Worm (Caenorhabditis elegans): ENCODE results near the gene gmeb-3.

Gene gmeb-3

DNA sequence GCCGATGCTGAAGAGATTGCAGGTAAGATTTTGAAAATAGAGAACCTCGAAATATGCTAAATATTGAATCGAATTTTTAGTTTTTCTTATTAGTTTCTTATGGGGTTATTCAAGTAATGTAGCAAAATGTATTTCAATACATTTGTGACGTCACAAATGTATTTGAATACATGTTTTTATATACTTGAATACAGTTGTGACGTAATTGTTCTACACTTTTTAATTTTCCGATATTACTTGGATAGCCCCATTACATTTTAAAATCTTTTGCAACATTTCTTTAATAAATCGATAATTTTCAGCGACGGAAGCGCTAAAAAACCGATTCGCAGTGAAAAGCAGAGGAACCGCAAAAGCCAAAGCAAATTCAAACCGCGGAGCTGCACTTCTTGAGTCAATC is 30.0 kb upstream of the gmeb-3 start:
- no peak for TF ChIP-seq ces-1 (GFP tag; optimal IDR thresholded peaks at IDR 0.05)
- peak; percentile 90 for TF ChIP-seq zip-8 (tag; optimal IDR thresholded peaks at IDR 0.05)

DNA sequence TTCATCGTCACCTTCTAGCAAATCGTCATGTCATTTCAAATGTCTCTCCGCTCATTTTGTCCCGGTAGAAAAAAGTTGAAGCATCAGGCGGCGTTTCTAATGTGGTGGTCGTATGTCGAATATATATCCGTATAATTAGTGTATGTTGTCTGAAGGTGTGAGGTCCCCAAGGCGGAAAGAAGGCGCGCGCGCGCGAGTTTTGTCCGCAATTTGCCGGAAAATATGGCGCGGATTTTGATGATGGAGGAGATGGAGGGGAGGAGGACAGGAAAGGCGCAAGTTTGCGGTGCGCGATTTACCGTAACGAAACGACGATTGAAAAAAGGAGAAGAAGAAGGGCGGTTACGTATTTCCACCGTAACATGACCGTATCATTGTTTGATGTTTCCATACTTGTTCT is 26.2 kb upstream of the gmeb-3 start:
- TF ChIP-seq nhr-237 (tag; optimal IDR thresholded peaks at IDR 0.05) (no peak), unc-62 (GFP tag; optimal IDR thresholded peaks at IDR 0.05) (no peak), unc-39 (tag; optimal IDR thresholded peaks at IDR 0.05) (no peak), M03D4.4 (tag; optimal IDR thresholded peaks at IDR 0.05) (no peak)

- TF ChIP-seq nhr-12 (tag; optimal IDR thresholded peaks at IDR 0.05) (no peak), tbx-8 (GFP tag; optimal IDR thresholded peaks at IDR 0.05) (no peak), ztf-11 (tag; optimal IDR thresholded peaks at IDR 0.05) (no peak), mep-1 (tag; optimal IDR thresholded peaks at IDR 0.05) (no peak), unc-62 (GFP tag; optimal IDR thresholded peaks at IDR 0.05) (no peak), ceh-83 (GFP tag; optimal IDR thresholded peaks at IDR 0.05) (no peak), bed-3 (GFP tag; optimal IDR thresholded peaks at IDR 0.05) (no peak), sem-2 (GFP tag; optimal IDR thresholded peaks at IDR 0.05) (no peak)
Measured at ce11 chrIII:3743367-3743766, 24.9 kb upstream of the gmeb-3 start.

DNA sequence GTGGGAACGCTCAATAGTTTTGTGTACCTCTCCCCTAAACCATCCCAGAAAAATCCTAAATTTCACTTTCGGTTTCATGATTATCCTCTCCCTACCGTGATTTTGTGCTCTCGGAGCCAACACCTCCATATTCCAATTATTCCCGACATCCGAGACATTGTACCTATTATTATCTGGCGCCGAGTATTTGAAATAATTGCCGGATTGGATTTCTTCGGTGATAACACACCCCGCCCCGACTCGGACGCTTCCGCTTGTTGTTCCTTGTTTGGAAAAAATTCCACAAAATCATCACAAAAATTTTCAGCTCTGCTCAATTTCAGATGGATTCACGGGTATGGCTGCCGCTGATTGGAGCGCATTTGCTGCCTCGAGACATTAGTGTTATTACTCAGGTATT is 23.2 kb upstream of the gmeb-3 start, which contains the start of gene lin-48:
lin-48 (plus strand) TSS at position 301 of the 400 bp plus-strand sequence.
- TF ChIP-seq snpc-4 (tag; optimal IDR thresholded peaks at IDR 0.05), result no peak
- TF ChIP-seq tbx-8 (GFP tag; optimal IDR thresholded peaks at IDR 0.05), result no peak
- no peak for TF ChIP-seq ces-1 (GFP tag; optimal IDR thresholded peaks at IDR 0.05)
- no peak for TF ChIP-seq hlh-1 (tag; optimal IDR thresholded peaks at IDR 0.05)
- TF ChIP-seq unc-120 (tag; optimal IDR thresholded peaks at IDR 0.05; ENCODE audit: poor library complexity, severe bottlenecking), result no peak
- no peak for TF ChIP-seq nhr-76 (tag; optimal IDR thresholded peaks at IDR 0.05)
- TF ChIP-seq lin-13 (tag; optimal IDR thresholded peaks at IDR 0.05), result no peak
- no peak for TF ChIP-seq nhr-237 (tag; optimal IDR thresholded peaks at IDR 0.05)
- no peak for TF ChIP-seq sem-2 (GFP tag; optimal IDR thresholded peaks at IDR 0.05)
- TF ChIP-seq zip-8 (tag; optimal IDR thresholded peaks at IDR 0.05), result no peak
- no peak for TF ChIP-seq ztf-11 (tag; optimal IDR thresholded peaks at IDR 0.05)
- TF ChIP-seq ceh-39 (tag; optimal IDR thresholded peaks at IDR 0.05), result no peak
- no peak for TF ChIP-seq pha-4 (tag; optimal IDR thresholded peaks at IDR 0.05)
- TF ChIP-seq ham-2 (GFP tag; optimal IDR thresholded peaks at IDR 0.05), result no peak
- TF ChIP-seq nhr-28 (tag; optimal IDR thresholded peaks at IDR 0.05), result no peak

ce11 chrIII:3759312-3759711 is 9.0 kb upstream of the gmeb-3 start, which contains the start of gene arcp-1:
TSS of gene arcp-1 (minus strand) at chrIII:3759412.
- TF ChIP-seq nhr-76 (tag; optimal IDR thresholded peaks at IDR 0.05), result no peak

ce11 chrIII:3764043-3764442 is 4.3 kb upstream of the gmeb-3 start:
- TF ChIP-seq elt-3 (tag; optimal IDR thresholded peaks at IDR 0.05), result no peak
- TF ChIP-seq blmp-1 (tag; optimal IDR thresholded peaks at IDR 0.05), result no peak
- TF ChIP-seq unc-39 (tag; optimal IDR thresholded peaks at IDR 0.05), result no peak
- no peak for TF ChIP-seq pha-4 (tag; optimal IDR thresholded peaks at IDR 0.05)
- no peak for TF ChIP-seq sptf-1 (tag; optimal IDR thresholded peaks at IDR 0.05)
- no peak for TF ChIP-seq ceh-83 (GFP tag; optimal IDR thresholded peaks at IDR 0.05)
- no peak for TF ChIP-seq ztf-11 (tag; optimal IDR thresholded peaks at IDR 0.05)
- TF ChIP-seq nhr-12 (tag; optimal IDR thresholded peaks at IDR 0.05), result no peak
- no peak for TF ChIP-seq sem-2 (GFP tag; optimal IDR thresholded peaks at IDR 0.05)
- no peak for TF ChIP-seq tbx-8 (GFP tag; optimal IDR thresholded peaks at IDR 0.05)
- no peak for TF ChIP-seq ceh-43 (GFP tag; optimal IDR thresholded peaks at IDR 0.05)
- no peak for TF ChIP-seq lin-13 (tag; optimal IDR thresholded peaks at IDR 0.05)
- TF ChIP-seq ces-1 (GFP tag; optimal IDR thresholded peaks at IDR 0.05), result no peak
- no peak for TF ChIP-seq ham-2 (GFP tag; optimal IDR thresholded peaks at IDR 0.05)
- no peak for TF ChIP-seq hlh-1 (tag; optimal IDR thresholded peaks at IDR 0.05)
- TF ChIP-seq mls-2 (tag; optimal IDR thresholded peaks at IDR 0.05), result no peak
- no peak for TF ChIP-seq zip-8 (tag; optimal IDR thresholded peaks at IDR 0.05)
- no peak for TF ChIP-seq mep-1 (tag; optimal IDR thresholded peaks at IDR 0.05)

DNA sequence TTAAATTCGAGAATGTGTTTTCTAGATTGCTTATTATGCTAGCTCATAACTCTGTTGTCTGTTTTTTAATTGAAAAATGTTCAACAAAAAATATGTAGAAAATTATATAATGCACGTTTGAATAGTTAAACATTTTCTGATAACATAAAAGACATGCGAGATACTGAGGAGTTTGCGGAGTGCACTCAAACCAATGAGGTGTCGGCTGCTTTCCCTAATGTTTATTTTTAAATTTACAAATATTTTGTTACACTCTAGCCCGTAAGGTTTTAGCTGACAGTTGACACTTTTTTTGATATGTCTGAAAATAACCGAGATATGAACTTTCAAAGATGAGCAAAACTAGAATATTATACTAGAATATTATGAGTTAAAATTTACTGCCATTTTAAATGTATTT is 3.7 kb upstream of the gmeb-3 start:
- TF ChIP-seq mls-2 (tag; optimal IDR thresholded peaks at IDR 0.05) (no peak), ham-2 (GFP tag; optimal IDR thresholded peaks at IDR 0.05) (no peak), ztf-11 (tag; optimal IDR thresholded peaks at IDR 0.05) (no peak), blmp-1 (tag; optimal IDR thresholded peaks at IDR 0.05) (no peak), cnd-1 (tag; optimal IDR thresholded peaks at IDR 0.05) (no peak), unc-39 (tag; optimal IDR thresholded peaks at IDR 0.05) (no peak), nhr-76 (tag; optimal IDR thresholded peaks at IDR 0.05) (no peak), sem-2 (GFP tag; optimal IDR thresholded peaks at IDR 0.05) (no peak), M03D4.4 (tag; optimal IDR thresholded peaks at IDR 0.05) (no peak), elt-1 (tag; optimal IDR thresholded peaks at IDR 0.05; ENCODE audit: borderline replicate concordance, insufficient read depth) (no peak), unc-120 (tag; optimal IDR thresholded peaks at IDR 0.05; ENCODE audit: poor library complexity, severe bottlenecking) (no peak), lsy-2 (tag; optimal IDR thresholded peaks at IDR 0.05) (no peak), tbx-8 (GFP tag; optimal IDR thresholded peaks at IDR 0.05) (no peak), hlh-1 (tag; optimal IDR thresholded peaks at IDR 0.05) (no peak), lin-13 (tag; optimal IDR thresholded peaks at IDR 0.05) (no peak), lin-32 (GFP tag; optimal IDR thresholded peaks at IDR 0.05) (no peak), snpc-4 (tag; optimal IDR thresholded peaks at IDR 0.05) (no peak), flh-1 (GFP tag; optimal IDR thresholded peaks at IDR 0.05) (no peak), elt-3 (tag; optimal IDR thresholded peaks at IDR 0.05) (no peak)

Data from whole organism, mixed stage, embryonic.